Fruit fly (Drosophila melanogaster): ENCODE measurements around the gene CG5078.

CG5078 gene

DNA sequence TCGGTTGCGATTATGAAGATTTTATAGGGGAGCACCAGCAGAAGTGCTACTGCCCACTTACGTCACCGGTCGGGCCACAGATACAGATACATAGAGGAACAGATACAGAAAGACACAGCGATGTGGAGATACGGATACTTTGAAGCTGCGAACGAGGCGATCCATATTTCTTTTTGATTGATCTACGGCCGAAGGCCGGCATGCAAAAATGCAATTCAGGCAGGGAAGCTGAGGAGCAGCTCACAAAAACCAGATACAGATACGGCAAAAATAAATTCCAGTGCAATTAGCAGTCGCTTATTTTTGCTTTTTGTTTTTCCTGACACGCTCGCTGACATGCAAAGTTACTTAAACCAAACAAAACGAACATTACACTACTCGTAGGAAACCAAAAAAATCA is 25.4 kb downstream of the CG5078 start:
- no peak for TF ChIP-seq tap (tag; optimal IDR thresholded peaks at IDR 0.05)
- no peak for TF ChIP-seq MTF-1 (GFP tag; optimal IDR thresholded peaks at IDR 0.05; ENCODE audit: borderline replicate concordance)
- 0 out of 4 replicates have a peak, but pooled peaks have one; percentile 46 for TF ChIP-seq chinmo (GFP tag; IDR thresholded peaks at IDR 0.05; ENCODE audit: partially characterized antibody)
- TF ChIP-seq CG2116 (GFP tag; optimal IDR thresholded peaks at IDR 0.05): no peak
- TF ChIP-seq gsb-n (tag; optimal IDR thresholded peaks at IDR 0.05): no peak
- TF ChIP-seq CG15073 (GFP tag; optimal IDR thresholded peaks at IDR 0.05): no peak
- peak; percentile 36; the same call in 1 of the 2 replicates for TF ChIP-seq CG32532 (GFP tag; IDR thresholded peaks at IDR 0.05)
- TF ChIP-seq Hsf (GFP tag; optimal IDR thresholded peaks at IDR 0.05): no peak
- no peak for TF ChIP-seq CG10274 (GFP tag; optimal IDR thresholded peaks at IDR 0.05)
- no peak for TF ChIP-seq lilli (GFP tag; optimal IDR thresholded peaks at IDR 0.05)
- TF ChIP-seq rib (GFP tag; IDR thresholded peaks at IDR 0.05): no peak
- no peak for TF ChIP-seq CG4328 (GFP tag; optimal IDR thresholded peaks at IDR 0.05)
- no peak for TF ChIP-seq run (tag; optimal IDR thresholded peaks at IDR 0.05)
- no peak for TF ChIP-seq CG9817 (tag; optimal IDR thresholded peaks at IDR 0.05)
- TF ChIP-seq Hr3 (GFP tag; optimal IDR thresholded peaks at IDR 0.05): no peak
- TF ChIP-seq CG7963 (GFP tag; IDR thresholded peaks at IDR 0.05; ENCODE audit: partially characterized antibody): no peak
- no peak for TF ChIP-seq CG12155 (GFP tag; optimal IDR thresholded peaks at IDR 0.05)
- no peak for TF ChIP-seq Meics (GFP tag; optimal IDR thresholded peaks at IDR 0.05)
- TF ChIP-seq CG43689 (GFP tag; IDR thresholded peaks at IDR 0.05): no peak
- no peak for TF ChIP-seq prd (optimal IDR thresholded peaks at IDR 0.05)
- no peak for TF ChIP-seq prd (GFP tag; IDR thresholded peaks at IDR 0.05)
- no peak for TF ChIP-seq gce (GFP tag; IDR thresholded peaks at IDR 0.05)
- TF ChIP-seq CG17612 (GFP tag; IDR thresholded peaks at IDR 0.05): no peak
- no peak for TF ChIP-seq CG1792 (GFP tag; optimal IDR thresholded peaks at IDR 0.05)
- peak in 1 of 2 experiments; percentile 39 for TF ChIP-seq Pdp1 (GFP tag; optimal IDR thresholded peaks at IDR 0.05)
- no peak for TF ChIP-seq CG7372 (GFP tag; IDR thresholded peaks at IDR 0.05)
- no peak for TF ChIP-seq Nf-YA (GFP tag; IDR thresholded peaks at IDR 0.05)
- TF ChIP-seq mld (GFP tag; IDR thresholded peaks at IDR 0.05; ENCODE audit: partially characterized antibody): no peak
- no peak for TF ChIP-seq BEAF-32 (GFP tag; optimal IDR thresholded peaks at IDR 0.05)
- peak; percentile 57; the same call in 1 of the 3 replicates for TF ChIP-seq CG6791 (GFP tag; IDR thresholded peaks at IDR 0.05; ENCODE audit: partially characterized antibody)
- no peak for TF ChIP-seq tio (GFP tag; optimal IDR thresholded peaks at IDR 0.05)
- TF ChIP-seq Ets65A (GFP tag): peak; percentile 2
- TF ChIP-seq H15 (GFP tag; IDR thresholded peaks at IDR 0.05): no peak
- no peak for TF ChIP-seq Jarid2 (GFP tag; optimal IDR thresholded peaks at IDR 0.05)
- no peak for TF ChIP-seq ems (GFP tag; optimal IDR thresholded peaks at IDR 0.05)
- TF ChIP-seq unpg (GFP tag; optimal IDR thresholded peaks at IDR 0.05): no peak
- TF ChIP-seq CG18764 (GFP tag; optimal IDR thresholded peaks at IDR 0.05): no peak
- TF ChIP-seq gcm (GFP tag; optimal IDR thresholded peaks at IDR 0.05): peak; percentile 29
- TF ChIP-seq Hey (tag; optimal IDR thresholded peaks at IDR 0.05): no peak
- no peak for TF ChIP-seq CG16813 (GFP tag; IDR thresholded peaks at IDR 0.05; ENCODE audit: partially characterized antibody)
- TF ChIP-seq Hand (GFP tag; optimal IDR thresholded peaks at IDR 0.05): no peak
- TF ChIP-seq Nf-YC (tag; optimal IDR thresholded peaks at IDR 0.05): no peak
- no peak for TF ChIP-seq CG17802 (tag; optimal IDR thresholded peaks at IDR 0.05)
- TF ChIP-seq CG10654 (GFP tag; optimal IDR thresholded peaks at IDR 0.05): no peak
- TF ChIP-seq Poxn (GFP tag; IDR thresholded peaks at IDR 0.05): no peak
- no peak for TF ChIP-seq CG13296 (GFP tag; optimal IDR thresholded peaks at IDR 0.05)
- no peak for TF ChIP-seq slp2 (GFP tag; optimal IDR thresholded peaks at IDR 0.05)
- TF ChIP-seq gcm2 (GFP tag; optimal IDR thresholded peaks at IDR 0.05): no peak
